Worm (Caenorhabditis elegans): ENCODE measurements around the gene ser-1.
A peak's percentile ranks its signal among the peaks of the same experiment; 100 is the strongest.

Gene ser-1

ce11 chrX:16631847-16632246 lies 52.3 kb downstream of the ser-1 start:
- no peak for TF ChIP-seq nhr-77 (tag; optimal IDR thresholded peaks at IDR 0.05)
- peak; percentile 88 for TF ChIP-seq blmp-1 (tag; optimal IDR thresholded peaks at IDR 0.05)

DNA sequence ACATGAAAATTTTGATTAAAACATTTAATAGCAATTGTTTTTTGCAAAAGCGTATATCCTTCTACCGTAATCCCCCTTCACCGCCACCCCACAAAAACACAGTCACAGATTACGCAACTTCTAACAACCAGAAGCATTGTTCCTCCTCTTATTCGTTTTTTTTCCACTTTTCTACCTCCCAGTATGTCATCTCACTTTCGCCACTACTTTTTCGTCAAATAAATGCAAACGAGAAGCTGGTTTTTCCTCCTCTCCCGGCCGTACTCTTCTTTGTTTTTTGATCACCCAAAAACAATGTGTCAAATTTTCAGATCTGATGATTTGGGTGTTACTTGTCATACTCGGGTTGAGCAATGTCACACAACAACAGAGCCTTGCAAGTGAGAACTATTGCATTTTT lies 53.5 kb downstream of the ser-1 start, which contains the start of gene C06G1.1:
TSS of gene C06G1.1 (plus strand) at position 301 of the 400 bp plus-strand sequence.
- TF ChIP-seq C04F5.9 (tag; optimal IDR thresholded peaks at IDR 0.05) (no peak), aha-1 (tag; optimal IDR thresholded peaks at IDR 0.05) (no peak), unc-86 (tag; optimal IDR thresholded peaks at IDR 0.05) (no peak), blmp-1 (tag; optimal IDR thresholded peaks at IDR 0.05) (no peak), unc-98 (GFP tag; IDR thresholded peaks at IDR 0.05) (no peak), elt-2 (tag; optimal IDR thresholded peaks at IDR 0.05) (no peak), nhr-85 (tag) (no peak), F16B12.6 (tag; optimal IDR thresholded peaks at IDR 0.05) (no peak), zag-1 (tag; optimal IDR thresholded peaks at IDR 0.05) (no peak), nhr-77 (tag; optimal IDR thresholded peaks at IDR 0.05) (no peak), snu-23 (GFP tag; optimal IDR thresholded peaks at IDR 0.05) (no peak)

DNA sequence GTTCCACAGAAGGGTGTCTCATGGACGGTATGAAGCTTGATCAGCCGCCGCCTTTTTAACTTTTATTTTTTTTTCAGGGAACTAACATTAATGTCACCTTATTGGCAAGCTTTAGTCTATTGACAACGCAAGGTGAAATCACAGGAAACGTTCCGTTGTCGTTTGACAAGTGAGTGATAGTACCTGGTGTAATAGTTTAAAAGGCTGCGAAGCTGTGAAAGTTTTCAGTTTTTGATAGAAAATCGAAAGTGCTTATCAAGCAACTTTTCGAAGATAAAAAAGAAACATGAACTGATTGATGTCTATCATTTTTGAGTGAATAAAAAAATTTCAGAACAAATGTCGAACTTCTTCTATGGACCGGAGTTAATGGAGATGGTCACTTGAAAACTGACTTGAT lies 54.6 kb downstream of the ser-1 start:
- TF ChIP-seq mep-1 (tag; optimal IDR thresholded peaks at IDR 0.05) = no peak
- no peak for TF ChIP-seq unc-98 (GFP tag; IDR thresholded peaks at IDR 0.05)
- TF ChIP-seq unc-30 (tag; optimal IDR thresholded peaks at IDR 0.05) = no peak
- no peak for TF ChIP-seq pax-3 (tag; optimal IDR thresholded peaks at IDR 0.05)
- no peak for TF ChIP-seq nhr-28 (tag; optimal IDR thresholded peaks at IDR 0.05)
- no peak for TF ChIP-seq unc-86 (tag; optimal IDR thresholded peaks at IDR 0.05)
- no peak for TF ChIP-seq dpl-1 (GFP tag; optimal IDR thresholded peaks at IDR 0.05)
- no peak for TF ChIP-seq unc-130 (tag; optimal IDR thresholded peaks at IDR 0.05)
- no peak for TF ChIP-seq ceh-90 (tag; optimal IDR thresholded peaks at IDR 0.05)
- no peak for TF ChIP-seq sup-37 (GFP tag; optimal IDR thresholded peaks at IDR 0.05)
- no peak for TF ChIP-seq hlh-4 (tag; optimal IDR thresholded peaks at IDR 0.05)
- no peak for TF ChIP-seq hpl-2 (GFP tag; optimal IDR thresholded peaks at IDR 0.05)
- TF ChIP-seq zip-4 (GFP tag; optimal IDR thresholded peaks at IDR 0.05) = no peak
- no peak for TF ChIP-seq ceh-88 (GFP tag; IDR thresholded peaks at IDR 0.05)

- no peak for TF ChIP-seq unc-62 (GFP tag; optimal IDR thresholded peaks at IDR 0.05)
- peak; percentile 82 for TF ChIP-seq dsc-1 (tag; optimal IDR thresholded peaks at IDR 0.05)
- peak; percentile 25 for TF ChIP-seq ztf-4 (tag; optimal IDR thresholded peaks at IDR 0.05)
- TF ChIP-seq ztf-11 (tag; optimal IDR thresholded peaks at IDR 0.05) = peak in 1 of 2 experiments; percentile 70
- peak; percentile 61 for TF ChIP-seq elt-2 (tag; optimal IDR thresholded peaks at IDR 0.05)
- no peak for TF ChIP-seq C34B4.2 (tag; optimal IDR thresholded peaks at IDR 0.05)
- TF ChIP-seq xbp-1 (tag; optimal IDR thresholded peaks at IDR 0.05) = peak; percentile 76
- no peak for TF ChIP-seq aly-2 (tag; optimal IDR thresholded peaks at IDR 0.05)
- TF ChIP-seq lin-39 (tag; optimal IDR thresholded peaks at IDR 0.05) = no peak
- TF ChIP-seq nhr-85 (tag) = peak; percentile 80
- peak; percentile 85 for TF ChIP-seq fkh-8 (tag; optimal IDR thresholded peaks at IDR 0.05)
- peak; percentile 47 for TF ChIP-seq blmp-1 (tag; optimal IDR thresholded peaks at IDR 0.05)
- peak; percentile 64 for TF ChIP-seq lin-13 (GFP tag; optimal IDR thresholded peaks at IDR 0.05)
- TF ChIP-seq fkh-10 (GFP tag; optimal IDR thresholded peaks at IDR 0.05) = peak; percentile 77
- TF ChIP-seq zip-4 (GFP tag; optimal IDR thresholded peaks at IDR 0.05) = peak; percentile 38
- TF ChIP-seq lsy-2 (tag; optimal IDR thresholded peaks at IDR 0.05) = peak; percentile 67 to 73
- TF ChIP-seq nhr-11 (tag; optimal IDR thresholded peaks at IDR 0.05) = no peak
- TF ChIP-seq pqm-1 (tag; optimal IDR thresholded peaks at IDR 0.05) = no peak
- TF ChIP-seq fos-1 (tag; optimal IDR thresholded peaks at IDR 0.05) = peak; percentile 82
- TF ChIP-seq lin-35 (GFP tag; optimal IDR thresholded peaks at IDR 0.05) = peak; percentile 26 to 83
- peak; percentile 71 for TF ChIP-seq skn-1 (tag; optimal IDR thresholded peaks at IDR 0.05)
- peak; percentile 87 for TF ChIP-seq jun-1 (tag; optimal IDR thresholded peaks at IDR 0.05)
- TF ChIP-seq elt-3 (tag; optimal IDR thresholded peaks at IDR 0.05) = peak in 2 of 6 experiments; percentile 13 to 85
- TF ChIP-seq swsn-7 (tag; optimal IDR thresholded peaks at IDR 0.05) = peak; percentile 89
- no peak for TF ChIP-seq nhr-76 (tag; optimal IDR thresholded peaks at IDR 0.05)
- TF ChIP-seq nhr-90 (tag; optimal IDR thresholded peaks at IDR 0.05; ENCODE audit: poor library complexity) = peak; percentile 83
- no peak for TF ChIP-seq unc-30 (tag; optimal IDR thresholded peaks at IDR 0.05)
- TF ChIP-seq tbx-2 (tag; optimal IDR thresholded peaks at IDR 0.05) = peak; percentile 79
- TF ChIP-seq alr-1 (tag; optimal IDR thresholded peaks at IDR 0.05; ENCODE audit: borderline replicate concordance) = no peak
- no peak for TF ChIP-seq F16B12.6 (tag; optimal IDR thresholded peaks at IDR 0.05)
- TF ChIP-seq efl-1 (optimal IDR thresholded peaks at IDR 0.05) = peak; percentile 40
- TF ChIP-seq efl-1 (GFP tag; optimal IDR thresholded peaks at IDR 0.05 in 1 of 2) = no peak
Observed at ce11 chrX:16634708-16635107, 55.2 kb downstream of the ser-1 start.
